Worm (Caenorhabditis elegans) whole organism, L4 larva: ENCODE data around the gene C28D4.7.
A peak's percentile ranks its signal among the peaks of the same experiment; 100 is the strongest.

ENCODE experiments used
- F26F4.8 ChIP-seq: fragments of 200-800 bp; sonication (Bioruptor generic); conservative IDR thresholded peaks from 2 replicates; pipeline ENCODE4 v1.3.6; 2022; ENCODE audit warnings: missing genetic modification characterization, missing compliant biosample characterization
- R02D3.7 ChIP-seq: fragments of 150-350 bp; sonication (generic microtip); optimal IDR thresholded peaks from 3 replicates; lab custom pipeline; 2014; ENCODE audit warnings: missing biosample characterization, missing genetic modification characterization
- T20F7.1 ChIP-seq: fragments of 200-800 bp; sonication (Bioruptor generic); optimal IDR thresholded peaks from 2 replicates; lab custom pipeline; 2018; ENCODE audit warnings: mild to moderate bottlenecking, missing genetic modification characterization, missing compliant biosample characterization
- T26A8.4 ChIP-seq: fragments of 200-800 bp; sonication (Bioruptor generic); IDR thresholded peaks from 2 replicates; pipeline ENCODE4 v1.3.6; 2022; ENCODE audit warnings: missing genetic modification characterization, missing compliant biosample characterization
- ZK546.5 ChIP-seq, 2 experiments: sonication (generic microtip); optimal IDR thresholded peaks; 2 replicates each; lab custom pipeline; 2017; ENCODE audit warnings: missing biosample characterization in 2 of 2, missing genetic modification characterization in 2 of 2
- aha-1 ChIP-seq: fragments of 150-350 bp; peaks from one replicate; lab custom pipeline; 2014; ENCODE audit warnings: missing biosample characterization, missing genetic modification characterization
- ceh-28 ChIP-seq: fragments of 150-350 bp; optimal IDR thresholded peaks from 2 replicates; lab custom pipeline; 2014; ENCODE audit warnings: missing biosample characterization, missing genetic modification reagents, missing genetic modification characterization
- daf-16 ChIP-seq, 3 experiments: sonication (generic microtip); optimal IDR thresholded peaks; 2 replicates each; lab custom pipeline; 2016 to 2017; ENCODE audit warnings: missing genetic modification characterization in 3 of 3, missing genetic modification reagents in 3 of 3, mild to moderate bottlenecking in 2 of 3, missing compliant biosample characterization in 2 of 3, missing biosample characterization in 1 of 3, moderate library complexity in 1 of 3
- daf-19 ChIP-seq: fragments of 200-800 bp; sonication (Bioruptor generic); conservative IDR thresholded peaks from 2 replicates; pipeline ENCODE4 v1.3.6; 2022; ENCODE audit warnings: missing genetic modification characterization, missing compliant biosample characterization
- dmd-6 ChIP-seq: fragments of 200-800 bp; sonication (Bioruptor generic); IDR thresholded peaks from 2 replicates; pipeline ENCODE4 v1.3.6; 2022; ENCODE audit warnings: missing genetic modification reagents, missing genetic modification characterization, missing compliant biosample characterization
- dmd-8 ChIP-seq: fragments of 200-800 bp; sonication (Bioruptor generic); IDR thresholded peaks from 2 replicates; pipeline ENCODE4 v1.3.6; 2022; ENCODE audit warnings: missing genetic modification characterization, missing compliant biosample characterization
- dpl-1 ChIP-seq: fragments of 150-350 bp; optimal IDR thresholded peaks from 2 replicates; lab custom pipeline; 2014; ENCODE audit warnings: missing biosample characterization, missing genetic modification reagents, missing genetic modification characterization
- duxl-1 ChIP-seq: sonication (generic microtip); optimal IDR thresholded peaks from 2 replicates; lab custom pipeline; 2016; ENCODE audit warnings: mild to moderate bottlenecking, missing genetic modification characterization, moderate library complexity, missing compliant biosample characterization; ENCODE audit not compliant: poor library complexity
- dve-1 ChIP-seq: sonication (generic microtip); optimal IDR thresholded peaks from 2 replicates; lab custom pipeline; 2017; ENCODE audit warnings: antibody characterized with exemption, mild to moderate bottlenecking, missing genetic modification characterization, missing compliant biosample characterization; ENCODE audit not compliant: insufficient read depth
- fos-1 ChIP-seq: fragments of 150-350 bp; optimal IDR thresholded peaks from 2 replicates; lab custom pipeline; 2014; ENCODE audit warnings: missing biosample characterization, missing genetic modification characterization
- hif-1 ChIP-seq, 2 experiments: sonication (generic microtip); optimal IDR thresholded peaks; 2 replicates each; lab custom pipeline; 2016 to 2017; ENCODE audit warnings: missing compliant biosample characterization in 2 of 2, missing genetic modification characterization in 2 of 2, missing genetic modification reagents in 2 of 2, missing genotype in 2 of 2, mild to moderate bottlenecking in 1 of 2
- hlh-11 ChIP-seq: fragments of 200-800 bp; sonication (Bioruptor generic); optimal IDR thresholded peaks from 2 replicates; lab custom pipeline; 2018; ENCODE audit warnings: mild to moderate bottlenecking, missing genetic modification characterization, missing compliant biosample characterization
- hlh-30 ChIP-seq: sonication (generic microtip); optimal IDR thresholded peaks from 2 replicates; lab custom pipeline; 2017; ENCODE audit warnings: antibody characterized with exemption, mild to moderate bottlenecking, missing genetic modification characterization, missing compliant biosample characterization; ENCODE audit not compliant: insufficient read depth
- lin-13 ChIP-seq: fragments of 150-350 bp; optimal IDR thresholded peaks from 2 replicates; lab custom pipeline; 2014; ENCODE audit warnings: missing biosample characterization, missing genetic modification reagents, missing genetic modification characterization
- lin-29 ChIP-seq: fragments of 200-800 bp; sonication (Bioruptor generic); IDR thresholded peaks from 2 replicates; pipeline ENCODE4 v1.3.6; 2022; ENCODE audit warnings: missing genetic modification reagents, missing genetic modification characterization, missing compliant biosample characterization
- lin-38 ChIP-seq: fragments of 200-800 bp; sonication (Bioruptor generic); IDR thresholded peaks from 2 replicates; pipeline ENCODE4 v1.3.6; 2022; ENCODE audit warnings: missing genetic modification reagents, missing genetic modification characterization, missing compliant biosample characterization
- lin-39 ChIP-seq: fragments of 150-350 bp; optimal IDR thresholded peaks from 2 replicates; lab custom pipeline; 2014; ENCODE audit warnings: missing biosample characterization, missing genetic modification reagents, missing genetic modification characterization
- lsy-2 ChIP-seq, 2 experiments: fragments of 150-350 bp in 1 of 2; sonication (generic microtip) in 1 of 2; optimal IDR thresholded peaks; 2 replicates each; lab custom pipeline; 2014 to 2017; ENCODE audit warnings: missing biosample characterization in 2 of 2, missing genetic modification characterization in 2 of 2
- nhr-10 ChIP-seq: fragments of 150-350 bp; optimal IDR thresholded peaks from 2 replicates; lab custom pipeline; 2014; ENCODE audit warnings: missing biosample characterization, missing genetic modification characterization
- nhr-11 ChIP-seq: fragments of 150-350 bp; optimal IDR thresholded peaks from 2 replicates; lab custom pipeline; 2014; ENCODE audit warnings: missing biosample characterization, missing genetic modification characterization
- nhr-111 ChIP-seq: fragments of 200-800 bp; sonication (Bioruptor generic); optimal IDR thresholded peaks from 2 replicates; lab custom pipeline; 2018; ENCODE audit warnings: mild to moderate bottlenecking, missing genetic modification characterization, missing compliant biosample characterization
- nhr-237 ChIP-seq: sonication (generic microtip); optimal IDR thresholded peaks from 2 replicates; lab custom pipeline; 2017; ENCODE audit warnings: missing biosample characterization, missing genetic modification characterization
- nhr-28 ChIP-seq: fragments of 150-350 bp; optimal IDR thresholded peaks from 2 replicates; lab custom pipeline; 2014; ENCODE audit warnings: missing biosample characterization, missing genetic modification characterization
- nhr-42 ChIP-seq: fragments of 200-800 bp; sonication (Bioruptor generic); IDR thresholded peaks from 2 replicates; pipeline ENCODE4 v1.3.6; 2022; ENCODE audit warnings: missing genetic modification characterization, missing compliant biosample characterization
- nhr-6 ChIP-seq: fragments of 150-350 bp; optimal IDR thresholded peaks from 2 replicates; lab custom pipeline; 2014; ENCODE audit warnings: missing biosample characterization, missing genetic modification characterization
- nhr-76 ChIP-seq: fragments of 150-350 bp; optimal IDR thresholded peaks from 2 replicates; lab custom pipeline; 2014; ENCODE audit warnings: missing biosample characterization, missing genetic modification characterization
- nhr-77 ChIP-seq: fragments of 150-350 bp; optimal IDR thresholded peaks from 2 replicates; lab custom pipeline; 2014; ENCODE audit warnings: missing biosample characterization, missing genetic modification characterization
- pqm-1 ChIP-seq: sonication (generic microtip); optimal IDR thresholded peaks from 2 replicates; lab custom pipeline; 2017; ENCODE audit warnings: missing biosample characterization, missing genetic modification characterization
- rbr-2 ChIP-seq: sonication (generic microtip); optimal IDR thresholded peaks from 2 replicates; lab custom pipeline; 2016; ENCODE audit warnings: missing genotype, missing genetic modification characterization, missing compliant biosample characterization
- snpc-1.2 ChIP-seq: fragments of 200-800 bp; sonication (Bioruptor generic); IDR thresholded peaks from 2 replicates; pipeline ENCODE4 v1.3.6; 2022; ENCODE audit warnings: missing genetic modification reagents, missing genetic modification characterization, missing compliant biosample characterization
- tra-1 ChIP-seq: fragments of 200-800 bp; sonication (Bioruptor generic); IDR thresholded peaks from 2 replicates; pipeline ENCODE4 v1.3.6; 2022; ENCODE audit warnings: missing genetic modification reagents, missing genetic modification characterization, missing compliant biosample characterization
- unc-62 ChIP-seq, 3 experiments: fragments of 150-350 bp in 1 of 3; sonication (generic microtip); optimal IDR thresholded peaks in 2 of 3; peaks in 1 of 3; 1 replicate in 1 of 3; 2 replicates in 2 of 3; lab custom pipeline; 2014 to 2017; ENCODE audit warnings: missing biosample characterization in 3 of 3, missing genetic modification characterization in 3 of 3, missing genetic modification reagents in 3 of 3, missing genotype in 1 of 3
- zip-11 ChIP-seq: fragments of 200-800 bp; sonication (Bioruptor generic); IDR thresholded peaks from 2 replicates; pipeline ENCODE4 v1.3.6; 2022; ENCODE audit warnings: missing genetic modification characterization, missing compliant biosample characterization
- ztf-11 ChIP-seq: fragments of 150-350 bp; optimal IDR thresholded peaks from 2 replicates; lab custom pipeline; 2014; ENCODE audit warnings: missing biosample characterization, missing genetic modification characterization
- ztf-7 ChIP-seq: fragments of 150-350 bp; optimal IDR thresholded peaks from 2 replicates; lab custom pipeline; 2014; ENCODE audit warnings: missing biosample characterization, missing genetic modification characterization

The C28D4.7 gene

ce11 chrIV:9718396-9718795 is 24.6 kb downstream of the C28D4.7 start (continued):
- TF ChIP-seq duxl-1 (peak; percentile 14), nhr-11 (tag; lab: Kevin White, UChicago) (peak; percentile 57), tra-1 (GFP tag; lab: Robert Waterston, UW) (peak; percentile 78)
- TF ChIP-seq, all 104 proteins: peak for 37

- TF ChIP-seq ZK546.5 (tag; optimal IDR thresholded peaks at IDR 0.05; lab: Kevin White, UChicago), result no peak
- no peak for TF ChIP-seq fos-1 (tag; lab: Kevin White, UChicago)
- TF ChIP-seq ztf-7, result peak; percentile 95
- peak in 1 of 2 experiments; percentile 16 for TF ChIP-seq unc-62 (GFP tag; optimal IDR thresholded peaks at IDR 0.05 in 1 of 2; lab: Kevin White, UChicago)
- no peak for TF ChIP-seq unc-62 (tag; optimal IDR thresholded peaks at IDR 0.05; lab: Kevin White, UChicago)
- TF ChIP-seq nhr-28 (tag; lab: Kevin White, UChicago), result no peak
- no peak for TF ChIP-seq T26A8.4 (GFP tag; lab: Robert Waterston, UW)
- TF ChIP-seq ztf-11 (tag; lab: Kevin White, UChicago), result no peak
- no peak for TF ChIP-seq daf-19 (GFP tag; lab: Robert Waterston, UW)
- no peak for TF ChIP-seq nhr-10 (tag; lab: Kevin White, UChicago)
- peak; percentile 86 for TF ChIP-seq aha-1
Measured at ce11 chrIV:9717844-9718243, 25.1 kb downstream of the C28D4.7 start.

- TF ChIP-seq rbr-2 (tag; lab: Kevin White, UChicago) (no peak), nhr-10 (tag; lab: Kevin White, UChicago) (peak; percentile 40), lsy-2 (tag; optimal IDR thresholded peaks at IDR 0.05; lab: Kevin White, UChicago) (peak in 1 of 2 experiments; percentile 53), R02D3.7 (tag; lab: Kevin White, UChicago) (no peak), F26F4.8 (GFP tag; lab: Robert Waterston, UW) (no peak), T20F7.1 (GFP tag; lab: Kevin White, UChicago) (peak; percentile 37), nhr-6 (tag; lab: Kevin White, UChicago) (peak; percentile 63), nhr-42 (GFP tag; lab: Robert Waterston, UW) (no peak), nhr-76 (tag; lab: Kevin White, UChicago) (no peak), nhr-237 (no peak), hlh-11 (no peak), hif-1 (tag; optimal IDR thresholded peaks at IDR 0.05; lab: Kevin White, UChicago) (no peak), dve-1 (tag; lab: Kevin White, UChicago) (peak; percentile 84), daf-16 (GFP tag; optimal IDR thresholded peaks at IDR 0.05; lab: Kevin White, UChicago) (no peak), daf-16 (tag; optimal IDR thresholded peaks at IDR 0.05; lab: Kevin White, UChicago) (peak; percentile 52), zip-11 (GFP tag; lab: Robert Waterston, UW) (no peak), nhr-111 (GFP tag; lab: Kevin White, UChicago) (no peak), duxl-1 (no peak), lin-39 (tag; lab: Kevin White, UChicago) (no peak), ceh-28 (tag; lab: Kevin White, UChicago) (no peak), pqm-1 (peak; percentile 81), nhr-11 (tag; lab: Kevin White, UChicago) (no peak), dmd-6 (GFP tag; lab: Robert Waterston, UW) (peak; percentile 80), dmd-8 (GFP tag; lab: Robert Waterston, UW) (no peak), dpl-1 (no peak), lin-38 (GFP tag; lab: Robert Waterston, UW) (no peak), nhr-28 (tag; lab: Kevin White, UChicago) (peak; percentile 90), snpc-1.2 (GFP tag; lab: Robert Waterston, UW) (no peak), lin-29 (GFP tag; lab: Robert Waterston, UW) (no peak), fos-1 (tag; lab: Kevin White, UChicago) (no peak), hlh-30 (tag; lab: Kevin White, UChicago) (peak; percentile 27), lin-13 (GFP tag; lab: Kevin White, UChicago) (no peak), nhr-77 (tag; lab: Kevin White, UChicago) (peak; percentile 74), ztf-7 (peak; percentile 72)
Measured at ce11 chrIV:9716490-9716889, 26.5 kb downstream of the C28D4.7 start.
